Fruit fly (Drosophila melanogaster) whole organism, prepupa: ENCODE data around the gene CG9263.

ENCODE experiments used
- CG11294 ChIP-seq: fragments of 200-800 bp; sonication (Bioruptor generic); IDR thresholded peaks from 2 replicates; pipeline ENCODE4 v1.3.6; 2022; ENCODE audit warnings: missing biosample characterization, missing genetic modification characterization
- CG1621 ChIP-seq: fragments of 200-800 bp; sonication (Bioruptor generic); optimal IDR thresholded peaks from 3 replicates; lab custom pipeline; 2018; ENCODE audit warnings: missing biosample characterization, mild to moderate bottlenecking, missing genetic modification characterization
- CG3032 ChIP-seq: fragments of 200-800 bp; optimal IDR thresholded peaks from 2 replicates; lab custom pipeline; 2019; ENCODE audit warnings: missing biosample characterization, mild to moderate bottlenecking, missing genetic modification characterization, moderate library complexity
- CG34406 ChIP-seq: fragments of 200-800 bp; sonication (Bioruptor generic); optimal IDR thresholded peaks from 3 replicates; lab custom pipeline; 2016; ENCODE audit warnings: missing biosample characterization, missing genetic modification characterization
- CG4318 ChIP-seq: fragments of 200-800 bp; sonication (Bioruptor generic); optimal IDR thresholded peaks from 3 replicates; lab custom pipeline; 2017; ENCODE audit warnings: missing biosample characterization, mild to moderate bottlenecking, missing genetic modification characterization
- CG6276 ChIP-seq: fragments of 200-800 bp; sonication (Bioruptor generic); optimal IDR thresholded peaks from 2 replicates; lab custom pipeline; 2017; ENCODE audit warnings: missing biosample characterization, mild to moderate bottlenecking, missing genetic modification characterization
- CG6792 ChIP-seq: fragments of 200-800 bp; sonication (Bioruptor generic); optimal IDR thresholded peaks from 3 replicates; lab custom pipeline; 2016; ENCODE audit warnings: missing biosample characterization, missing genetic modification characterization
- CG6854 ChIP-seq: fragments of 200-800 bp; sonication (Bioruptor generic); optimal IDR thresholded peaks from 2 replicates; lab custom pipeline; 2017; ENCODE audit warnings: missing biosample characterization, mild to moderate bottlenecking, missing genetic modification characterization
- CG8119 ChIP-seq: fragments of 200-800 bp; sonication (Bioruptor generic); IDR thresholded peaks from 3 replicates; pipeline ENCODE4 v1.3.6; 2022; ENCODE audit warnings: missing biosample characterization, missing genetic modification characterization
- CG8632 ChIP-seq: fragments of 200-800 bp; sonication (Bioruptor generic); optimal IDR thresholded peaks from 3 replicates; lab custom pipeline; 2016; ENCODE audit warnings: missing biosample characterization, missing genetic modification characterization
- CG9139 ChIP-seq: fragments of 200-800 bp; sonication (Bioruptor generic); optimal IDR thresholded peaks from 3 replicates; lab custom pipeline; 2017; ENCODE audit warnings: missing biosample characterization, mild to moderate bottlenecking, missing genetic modification characterization
- Eip78C ChIP-seq: fragments of 200-800 bp; sonication (Bioruptor generic); peaks from one replicate; lab custom pipeline; 2016; ENCODE audit warnings: missing biosample characterization, missing genetic modification characterization
- Eip93F ChIP-seq: fragments of 200-800 bp; sonication (Bioruptor generic); optimal IDR thresholded peaks from 2 replicates; lab custom pipeline; 2016; ENCODE audit warnings: missing biosample characterization, mild to moderate bottlenecking, missing genetic modification characterization
- Hr38 ChIP-seq: sonication (Bioruptor generic); optimal IDR thresholded peaks from 2 replicates; lab custom pipeline; 2016; ENCODE audit warnings: missing biosample characterization, missing genetic modification characterization
- Hr39 ChIP-seq: fragments of 200-800 bp; sonication (Bioruptor generic); optimal IDR thresholded peaks from 2 replicates; lab custom pipeline; 2016; ENCODE audit warnings: missing biosample characterization, missing genetic modification characterization
- Lpt ChIP-seq: fragments of 200-800 bp; sonication (Bioruptor generic); optimal IDR thresholded peaks from 3 replicates; lab custom pipeline; 2016; ENCODE audit warnings: missing biosample characterization, missing genetic modification characterization
- Smox ChIP-seq: fragments of 200-800 bp; sonication (Bioruptor generic); optimal IDR thresholded peaks from 3 replicates; lab custom pipeline; 2016; ENCODE audit warnings: missing biosample characterization, missing genetic modification characterization
- Sox14 ChIP-seq: fragments of 200-800 bp; sonication (Bioruptor generic); optimal IDR thresholded peaks from 3 replicates; lab custom pipeline; 2016; ENCODE audit warnings: missing biosample characterization, missing genetic modification characterization
- acj6 ChIP-seq: fragments of 200-800 bp; sonication (Bioruptor generic); optimal IDR thresholded peaks from 3 replicates; lab custom pipeline; 2016; ENCODE audit warnings: missing biosample characterization, missing genetic modification characterization
- cyc ChIP-seq: fragments of 200-800 bp; sonication (Bioruptor generic); optimal IDR thresholded peaks from 3 replicates; lab custom pipeline; 2016; ENCODE audit warnings: missing biosample characterization, missing genetic modification characterization
- dac ChIP-seq: fragments of 200-800 bp; sonication (Bioruptor generic); optimal IDR thresholded peaks from 2 replicates; lab custom pipeline; 2017; ENCODE audit warnings: missing biosample characterization, mild to moderate bottlenecking, missing genetic modification characterization
- eg ChIP-seq: fragments of 200-800 bp; sonication (Bioruptor generic); IDR thresholded peaks from 3 replicates; pipeline ENCODE4 v1.3.6; 2022; ENCODE audit warnings: missing biosample characterization, missing genetic modification characterization
- esn ChIP-seq: fragments of 200-800 bp; sonication (Bioruptor generic); optimal IDR thresholded peaks from 2 replicates; lab custom pipeline; 2016; ENCODE audit warnings: missing biosample characterization, mild to moderate bottlenecking, missing genetic modification characterization, moderate library complexity
- fd59A ChIP-seq: fragments of 200-800 bp; sonication (Bioruptor generic); optimal IDR thresholded peaks from 2 replicates; lab custom pipeline; 2017; ENCODE audit warnings: missing biosample characterization, mild to moderate bottlenecking, missing genetic modification characterization, missing genetic modification reagents
- fd85E ChIP-seq: fragments of 200-800 bp; sonication (Bioruptor generic); optimal IDR thresholded peaks from 3 replicates; lab custom pipeline; 2016; ENCODE audit warnings: missing biosample characterization, missing genetic modification characterization
- fkh ChIP-seq: fragments of 200-800 bp; sonication (Bioruptor generic); optimal IDR thresholded peaks from 3 replicates; lab custom pipeline; 2017; ENCODE audit warnings: missing biosample characterization, mild to moderate bottlenecking, missing genetic modification characterization, moderate library complexity
- salr ChIP-seq, 2 experiments: fragments of 200-800 bp; sonication (Bioruptor generic); optimal IDR thresholded peaks; 3 replicates each; lab custom pipeline; 2016 to 2018; ENCODE audit warnings: missing biosample characterization in 2 of 2, missing genetic modification characterization in 2 of 2, mild to moderate bottlenecking in 1 of 2
- spab ChIP-seq: fragments of 200-800 bp; sonication (Bioruptor generic); optimal IDR thresholded peaks from 2 replicates; lab custom pipeline; 2017; ENCODE audit warnings: missing biosample characterization, mild to moderate bottlenecking, missing genetic modification characterization, missing genetic modification reagents
- svp ChIP-seq: fragments of 200-800 bp; sonication (Bioruptor generic); peaks from one replicate; lab custom pipeline; 2016; ENCODE audit warnings: missing biosample characterization, missing genetic modification characterization
- vri ChIP-seq: fragments of 200-800 bp; sonication (Bioruptor generic); optimal IDR thresholded peaks from 3 replicates; lab custom pipeline; 2016; ENCODE audit warnings: missing biosample characterization, mild to moderate bottlenecking, missing genetic modification characterization

The CG9263 gene

dm6 chr2L:13512182-13513032 lies 30.0 kb downstream of the CG9263 start (continued):
- TF ChIP-seq svp (GFP tag; lab: Kevin White, UChicago) (peak; percentile 19), CG34406 (GFP tag; lab: Kevin White, UChicago) (peak; percentile 2), fd85E (GFP tag; lab: Kevin White, UChicago) (no peak), Smox (GFP tag; lab: Kevin White, UChicago) (peak; percentile 39), CG3032 (peak; percentile 2), CG4318 (no peak), cyc (GFP tag; lab: Kevin White, UChicago) (peak; percentile 15), CG6792 (GFP tag; lab: Kevin White, UChicago) (no peak), fd59A (GFP tag; lab: Kevin White, UChicago) (no peak), eg (peak; percentile 58)

dm6 chr2L:13510870-13511867 lies 31.2 kb downstream of the CG9263 start:
- no peak for TF ChIP-seq esn (GFP tag; lab: Kevin White, UChicago)
- peak; percentile 4 for TF ChIP-seq fkh (GFP tag; lab: Kevin White, UChicago)
- TF ChIP-seq vri (GFP tag; lab: Kevin White, UChicago): peak; percentile 38
- TF ChIP-seq CG9139: no peak
- no peak for TF ChIP-seq Eip93F (GFP tag; lab: Kevin White, UChicago)
- TF ChIP-seq eg: no peak
- peak; percentile 19 for TF ChIP-seq Lpt
- peak; percentile 29 for TF ChIP-seq Eip78C
- no peak for TF ChIP-seq acj6 (GFP tag; lab: Kevin White, UChicago)

DNA sequence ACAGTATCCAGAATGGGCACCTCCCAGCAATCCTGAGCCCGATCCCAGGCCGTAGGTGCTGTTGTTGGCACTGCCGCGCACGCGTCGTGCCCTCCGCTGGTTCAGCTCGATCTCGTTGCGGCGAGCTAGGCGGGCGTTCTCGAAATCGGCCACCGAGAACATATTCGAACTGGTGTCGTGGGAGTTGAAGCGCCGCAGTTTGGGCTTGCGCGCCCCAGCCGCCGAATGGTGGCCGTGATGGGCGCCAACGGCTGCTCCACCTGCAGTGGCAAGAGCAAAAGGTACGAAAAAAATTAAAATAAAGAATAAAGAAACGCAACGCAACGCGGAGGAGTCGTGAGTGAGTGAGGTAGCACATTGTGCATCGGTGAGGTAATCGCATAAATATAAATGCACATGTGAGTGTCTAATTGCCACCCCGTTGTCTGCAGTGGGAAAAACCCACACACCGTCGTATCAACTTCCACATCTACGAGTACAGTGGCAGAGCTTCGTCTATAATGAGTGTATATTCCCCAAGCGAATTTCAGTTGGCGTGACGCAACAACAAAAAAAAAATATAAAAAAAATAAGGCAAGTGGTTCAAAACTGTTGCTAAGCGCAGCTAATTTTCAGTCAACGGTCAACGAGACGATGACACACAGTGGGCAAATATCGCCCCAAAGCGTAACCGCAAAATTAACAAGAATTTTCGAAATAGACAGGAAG lies 32.7 kb downstream of the CG9263 start:
- TF ChIP-seq vri (GFP tag; lab: Kevin White, UChicago) (peak; percentile 60), CG8119 (GFP tag; lab: Robert Waterston, UW) (0 out of 3 replicates have a peak, but pooled peaks have one; percentile 13), Hr39 (no peak), Sox14 (no peak), CG6276 (GFP tag; lab: Kevin White, UChicago) (no peak), dac (GFP tag; lab: Kevin White, UChicago) (no peak), CG8632 (GFP tag; lab: Kevin White, UChicago) (no peak), CG6854 (no peak), Hr38 (GFP tag; lab: Kevin White, UChicago) (no peak), CG1621 (tag; lab: Kevin White, UChicago) (no peak), Eip78C (no peak), spab (no peak), salr (GFP tag; optimal IDR thresholded peaks at IDR 0.05; lab: Kevin White, UChicago) (no peak)

dm6 chr2L:13500416-13500815 lies 42.0 kb downstream of the CG9263 start:
- no peak for TF ChIP-seq CG11294 (GFP tag; lab: Robert Waterston, UW)
- TF ChIP-seq svp (GFP tag; lab: Kevin White, UChicago): peak; percentile 52
